Fruit fly (Drosophila melanogaster): ENCODE measurements around the gene wrd.

DNA sequence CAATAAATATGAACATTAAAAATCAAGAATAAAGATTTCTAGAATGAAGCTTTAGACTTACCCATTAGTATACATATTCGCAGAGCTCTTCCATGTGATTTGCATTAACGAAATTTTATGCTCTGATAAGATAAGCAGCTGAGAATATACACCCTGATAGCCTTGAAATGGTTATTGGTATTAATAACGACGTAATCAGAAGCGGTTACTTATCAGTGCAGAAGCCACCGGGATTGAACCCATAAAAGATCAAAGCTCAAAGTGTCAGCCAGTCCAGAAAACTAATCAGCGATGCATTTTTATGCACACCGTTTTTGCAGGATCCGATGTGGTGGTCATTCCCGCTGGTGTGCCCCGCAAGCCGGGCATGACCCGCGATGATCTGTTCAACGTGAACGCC lies 59.8 kb downstream of the wrd start:
- TF ChIP-seq pan (optimal IDR thresholded peaks at IDR 0.05) (no peak), usp (GFP tag; optimal IDR thresholded peaks at IDR 0.05) (no peak), CG8478 (optimal IDR thresholded peaks at IDR 0.05) (no peak), EcR (GFP tag; optimal IDR thresholded peaks at IDR 0.05) (no peak)
